Fruit fly (Drosophila melanogaster) whole organism, embryonic: ENCODE results near the gene ana1.

ENCODE experiments used
- Antp ChIP-seq: fragments of 200-800 bp; sonication (Bioruptor generic); optimal IDR thresholded peaks from 3 replicates; lab custom pipeline; 2016; ENCODE audit warnings: missing biosample characterization, missing genetic modification characterization
- Atf3 ChIP-seq: fragments of 200-800 bp; sonication (Bioruptor generic); optimal IDR thresholded peaks from 3 replicates; lab custom pipeline; 2016; ENCODE audit warnings: missing biosample characterization, missing genetic modification characterization
- BEAF-32 ChIP-seq: fragments of 200-800 bp; sonication (Bioruptor generic); optimal IDR thresholded peaks from 3 replicates; lab custom pipeline; 2017; ENCODE audit warnings: missing biosample characterization, missing genetic modification characterization, mild to moderate bottlenecking, moderate library complexity, missing genetic modification reagents
- CG11398 ChIP-seq: fragments of 200-800 bp; sonication (Bioruptor generic); optimal IDR thresholded peaks from 2 replicates; lab custom pipeline; 2016; ENCODE audit warnings: missing biosample characterization, missing genetic modification characterization
- CG11696 ChIP-seq: fragments of 200-800 bp; sonication (Bioruptor generic); IDR thresholded peaks from 2 replicates; pipeline ENCODE4 v1.3.6; 2022; ENCODE audit warnings: missing biosample characterization, missing genetic modification characterization
- CG12104 ChIP-seq: fragments of 200-800 bp; sonication (Bioruptor generic); optimal IDR thresholded peaks from 3 replicates; lab custom pipeline; 2016; ENCODE audit warnings: missing biosample characterization, missing genetic modification characterization
- CG12219 ChIP-seq: fragments of 200-800 bp; sonication (Bioruptor generic); optimal IDR thresholded peaks from 3 replicates; lab custom pipeline; 2018; ENCODE audit warnings: missing biosample characterization, mild to moderate bottlenecking, missing genetic modification characterization
- CG13424 ChIP-seq: fragments of 200-800 bp; sonication (Bioruptor generic); optimal IDR thresholded peaks from 2 replicates; lab custom pipeline; 2019; ENCODE audit warnings: missing biosample characterization, mild to moderate bottlenecking, missing genetic modification characterization, moderate library complexity
- CG16779 ChIP-seq: fragments of 200-800 bp; sonication (Bioruptor generic); IDR thresholded peaks from 2 replicates; pipeline ENCODE4 v1.3.6; 2022; ENCODE audit warnings: missing biosample characterization, missing genetic modification characterization
- CG16863 ChIP-seq: fragments of 200-800 bp; sonication (Bioruptor generic); optimal IDR thresholded peaks from 3 replicates; lab custom pipeline; 2016; ENCODE audit warnings: missing biosample characterization, missing genetic modification characterization
- CG18619 ChIP-seq: fragments of 200-800 bp; sonication (Bioruptor generic); optimal IDR thresholded peaks from 3 replicates; lab custom pipeline; 2017; ENCODE audit warnings: missing biosample characterization, mild to moderate bottlenecking, missing genetic modification characterization
- CG2889 ChIP-seq: fragments of 200-800 bp; sonication (Bioruptor generic); IDR thresholded peaks from 3 replicates; pipeline ENCODE4 v1.3.6; 2022; ENCODE audit warnings: missing biosample characterization, missing genetic modification characterization
- CG31365 ChIP-seq: fragments of 200-800 bp; sonication (Bioruptor generic); optimal IDR thresholded peaks from 2 replicates; lab custom pipeline; 2018; ENCODE audit warnings: missing biosample characterization, mild to moderate bottlenecking, missing genetic modification characterization
- CG32767 ChIP-seq: fragments of 200-800 bp; sonication (Bioruptor generic); IDR thresholded peaks from 2 replicates; pipeline ENCODE4 v1.3.6; 2022; ENCODE audit warnings: missing biosample characterization, missing genetic modification characterization
- CG32772 ChIP-seq: fragments of 200-800 bp; sonication (Bioruptor generic); IDR thresholded peaks from 2 replicates; pipeline ENCODE4 v1.3.6; 2022; ENCODE audit warnings: missing biosample characterization, missing genetic modification characterization
- CG4282 ChIP-seq: fragments of 200-800 bp; sonication (Bioruptor generic); optimal IDR thresholded peaks from 2 replicates; lab custom pipeline; 2016; ENCODE audit warnings: missing biosample characterization, missing genetic modification characterization
- CG6272 ChIP-seq: fragments of 200-800 bp; sonication (Bioruptor generic); IDR thresholded peaks from 2 replicates; pipeline ENCODE4 v1.3.6; 2022; ENCODE audit warnings: missing biosample characterization, missing genetic modification characterization
- CG7745 ChIP-seq: fragments of 200-800 bp; sonication (Bioruptor generic); optimal IDR thresholded peaks from 2 replicates; lab custom pipeline; 2018; ENCODE audit warnings: missing biosample characterization, mild to moderate bottlenecking, missing genetic modification characterization, moderate library complexity
- CG7928 ChIP-seq: fragments of 200-800 bp; sonication (Bioruptor generic); optimal IDR thresholded peaks from 2 replicates; lab custom pipeline; 2017; ENCODE audit warnings: missing biosample characterization, mild to moderate bottlenecking, missing genetic modification characterization
- CG8944 ChIP-seq: fragments of 200-800 bp; sonication (Bioruptor generic); optimal IDR thresholded peaks from 3 replicates; lab custom pipeline; 2016; ENCODE audit warnings: missing biosample characterization, missing genetic modification characterization
- CG9437 ChIP-seq: fragments of 200-800 bp; sonication (Bioruptor generic); optimal IDR thresholded peaks from 2 replicates; lab custom pipeline; 2018; ENCODE audit warnings: missing biosample characterization, mild to moderate bottlenecking, missing genetic modification characterization
- CG9932 ChIP-seq: fragments of 200-800 bp; sonication (Bioruptor generic); IDR thresholded peaks from 2 replicates; pipeline ENCODE4 v1.3.6; 2022; ENCODE audit warnings: missing biosample characterization, missing genetic modification characterization
- D ChIP-seq, 2 experiments: fragments of 200-800 bp in 1 of 2; fragments of >200 bp in 1 of 2; sonication (Bioruptor generic) in 1 of 2; optimal IDR thresholded peaks; 2 replicates in 1 of 2; 3 replicates in 1 of 2; lab custom pipeline; 2017; ENCODE audit warnings: mild to moderate bottlenecking in 1 of 2, missing biosample characterization in 1 of 2, missing genetic modification characterization in 1 of 2, missing genetic modification reagents in 1 of 2
- Dip2 ChIP-seq: fragments of 200-800 bp; sonication (Bioruptor generic); IDR thresholded peaks from 2 replicates; pipeline ENCODE4 v1.3.6; 2022; ENCODE audit warnings: missing biosample characterization, missing genetic modification characterization
- Dref ChIP-seq: fragments of 200-800 bp; sonication (Bioruptor generic); IDR thresholded peaks from 2 replicates; pipeline ENCODE4 v1.3.6; 2022; ENCODE audit warnings: missing biosample characterization, missing genetic modification characterization
- Gug ChIP-seq: fragments of 200-800 bp; sonication (Bioruptor generic); IDR thresholded peaks from 4 replicates; pipeline ENCODE4 v1.3.6; 2022; ENCODE audit warnings: missing biosample characterization, missing genetic modification characterization
- H2.0 ChIP-seq: fragments of 200-800 bp; sonication (Bioruptor generic); IDR thresholded peaks from 2 replicates; pipeline ENCODE4 v1.3.6; 2022; ENCODE audit warnings: missing biosample characterization, missing genetic modification characterization
- Hsf ChIP-seq: fragments of 200-800 bp; sonication (Bioruptor generic); optimal IDR thresholded peaks from 3 replicates; lab custom pipeline; 2016; ENCODE audit warnings: missing biosample characterization, missing genetic modification characterization
- Lim3 ChIP-seq: fragments of 200-800 bp; sonication (Bioruptor generic); IDR thresholded peaks from 2 replicates; pipeline ENCODE4 v1.3.6; 2022; ENCODE audit warnings: missing biosample characterization, missing genetic modification characterization
- MTF-1 ChIP-seq: fragments of 200-800 bp; sonication (Bioruptor generic); optimal IDR thresholded peaks from 2 replicates; lab custom pipeline; 2018; ENCODE audit warnings: missing biosample characterization, mild to moderate bottlenecking, missing genetic modification characterization, borderline replicate concordance
- Max ChIP-seq: fragments of 200-800 bp; sonication (Bioruptor generic); optimal IDR thresholded peaks from 2 replicates; lab custom pipeline; 2016; ENCODE audit warnings: missing biosample characterization, mild to moderate bottlenecking, missing genetic modification characterization
- Mes4 ChIP-seq: fragments of 200-800 bp; sonication (Bioruptor generic); optimal IDR thresholded peaks from 2 replicates; lab custom pipeline; 2016; ENCODE audit warnings: missing biosample characterization, missing genetic modification characterization
- Mrtf ChIP-seq: fragments of 200-800 bp; sonication (Bioruptor generic); IDR thresholded peaks from 3 replicates; pipeline ENCODE4 v1.3.6; 2022; ENCODE audit warnings: missing biosample characterization, missing genetic modification characterization
- NFAT ChIP-seq: fragments of 200-800 bp; sonication (Bioruptor generic); IDR thresholded peaks from 2 replicates; pipeline ENCODE4 v1.3.6; 2022; ENCODE audit warnings: missing biosample characterization, missing genetic modification characterization
- NK7.1 ChIP-seq: fragments of 200-800 bp; sonication (Bioruptor generic); optimal IDR thresholded peaks from 3 replicates; lab custom pipeline; 2016; ENCODE audit warnings: missing biosample characterization, missing genetic modification characterization
- Nf-YB ChIP-seq: fragments of 200-800 bp; sonication (Bioruptor generic); optimal IDR thresholded peaks from 3 replicates; lab custom pipeline; 2019; ENCODE audit warnings: missing biosample characterization, mild to moderate bottlenecking, missing genetic modification characterization, moderate library complexity
- Oli ChIP-seq: fragments of 200-800 bp; sonication (Bioruptor generic); optimal IDR thresholded peaks from 2 replicates; lab custom pipeline; 2018; ENCODE audit warnings: missing biosample characterization, mild to moderate bottlenecking, missing genetic modification characterization, moderate library complexity
- Optix ChIP-seq: fragments of 200-800 bp; sonication (Bioruptor generic); IDR thresholded peaks from 3 replicates; pipeline ENCODE4 v1.3.6; 2022; ENCODE audit warnings: missing biosample characterization, missing genetic modification characterization
- aop ChIP-seq: fragments of 200-800 bp; sonication (Bioruptor generic); IDR thresholded peaks from 2 replicates; pipeline ENCODE4 v1.3.6; 2022; ENCODE audit warnings: missing biosample characterization, missing genetic modification characterization
- ara ChIP-seq: fragments of 200-800 bp; sonication (Bioruptor generic); IDR thresholded peaks from 2 replicates; pipeline ENCODE4 v1.3.6; 2022; ENCODE audit warnings: missing biosample characterization, missing genetic modification characterization
- bbx ChIP-seq: fragments of 200-800 bp; sonication (Bioruptor generic); IDR thresholded peaks from 2 replicates; pipeline ENCODE4 v1.3.6; 2022; ENCODE audit warnings: missing biosample characterization, missing genetic modification characterization; ENCODE audit not compliant: partially characterized antibody
- bigmax ChIP-seq: fragments of 200-800 bp; sonication (Bioruptor generic); optimal IDR thresholded peaks from 2 replicates; lab custom pipeline; 2018; ENCODE audit warnings: missing biosample characterization, mild to moderate bottlenecking, missing genetic modification characterization
- crol ChIP-seq: fragments of 200-800 bp; sonication (Bioruptor generic); IDR thresholded peaks from 2 replicates; pipeline ENCODE4 v1.3.6; 2022; ENCODE audit warnings: missing biosample characterization, missing genetic modification characterization
- danr ChIP-seq: fragments of 200-800 bp; sonication (Bioruptor generic); IDR thresholded peaks from 2 replicates; pipeline ENCODE4 v1.3.6; 2022; ENCODE audit warnings: missing biosample characterization, missing genetic modification characterization
- fd3F ChIP-seq: fragments of 200-800 bp; sonication (Bioruptor generic); optimal IDR thresholded peaks from 2 replicates; lab custom pipeline; 2018; ENCODE audit warnings: missing biosample characterization, mild to moderate bottlenecking, missing genetic modification characterization, moderate library complexity
- fd96Cb ChIP-seq: fragments of 200-800 bp; sonication (Bioruptor generic); optimal IDR thresholded peaks from 2 replicates; lab custom pipeline; 2018; ENCODE audit warnings: missing biosample characterization, mild to moderate bottlenecking, missing genetic modification characterization, moderate library complexity
- maf-S ChIP-seq: fragments of 200-800 bp; sonication (Bioruptor generic); optimal IDR thresholded peaks from 2 replicates; lab custom pipeline; 2016; ENCODE audit warnings: missing biosample characterization, missing genetic modification characterization
- psq ChIP-seq: fragments of 200-800 bp; sonication (Bioruptor generic); optimal IDR thresholded peaks from 2 replicates; lab custom pipeline; 2017; ENCODE audit warnings: missing biosample characterization, missing genetic modification characterization
- rib ChIP-seq: fragments of 200-800 bp; sonication (Bioruptor generic); IDR thresholded peaks from 2 replicates; pipeline ENCODE4 v1.3.6; 2022; ENCODE audit warnings: missing biosample characterization, missing genetic modification characterization
- unpg ChIP-seq: fragments of 200-800 bp; sonication (Bioruptor generic); optimal IDR thresholded peaks from 3 replicates; lab custom pipeline; 2018; ENCODE audit warnings: missing biosample characterization, mild to moderate bottlenecking, missing genetic modification characterization, moderate library complexity

The ana1 gene

DNA sequence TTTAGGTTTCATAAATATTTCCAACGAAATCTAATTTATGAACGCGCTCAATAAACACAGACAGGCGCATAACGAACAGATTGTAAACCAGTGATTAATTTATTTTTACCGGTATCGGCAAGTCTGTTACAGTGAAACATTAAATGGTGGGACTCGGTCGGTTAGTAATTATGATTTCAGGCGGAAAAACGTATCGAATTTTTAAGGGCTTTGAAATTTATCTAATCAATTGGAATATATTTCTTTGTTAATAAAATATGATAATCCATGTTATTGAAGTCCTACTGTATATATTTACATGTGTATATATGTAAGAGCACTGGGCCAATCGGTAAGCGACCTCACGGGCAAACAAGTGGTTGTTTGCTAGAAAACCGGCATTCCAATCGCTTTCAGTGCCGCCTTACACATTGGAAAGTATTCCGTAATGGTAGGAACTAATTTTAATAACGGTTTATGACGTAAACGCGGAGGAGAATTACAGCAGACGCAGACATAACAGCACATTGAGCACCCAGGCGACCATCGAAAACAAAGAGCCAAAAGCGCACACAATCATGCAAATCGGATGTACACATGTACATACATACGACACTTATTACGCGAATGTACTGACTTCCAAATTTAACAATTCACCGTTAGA, 12.8 kb downstream of the ana1 start (continued):
- TF ChIP-seq Optix (peak; percentile 84), crol (peak; percentile 56), CG16863 (GFP tag; lab: Kevin White, UChicago) (peak; percentile 80), Dip2 (GFP tag; lab: Robert Waterston, UW) (no peak), psq (peak; percentile 76), CG11398 (GFP tag; lab: Kevin White, UChicago) (peak; percentile 75), aop (GFP tag; lab: Robert Waterston, UW) (peak; percentile 85), NK7.1 (GFP tag; lab: Kevin White, UChicago) (peak; percentile 50), Nf-YB (GFP tag; lab: Kevin White, UChicago) (peak; percentile 85), ara (GFP tag; lab: Robert Waterston, UW) (peak; percentile 86), D (optimal IDR thresholded peaks at IDR 0.05; lab: Kevin White, UChicago) (no peak), D (GFP tag; optimal IDR thresholded peaks at IDR 0.05; lab: Kevin White, UChicago) (peak; percentile 46), Antp (GFP tag; lab: Kevin White, UChicago) (peak; percentile 66), Max (GFP tag; lab: Kevin White, UChicago) (peak; percentile 84), Hsf (peak; percentile 95), CG32772 (GFP tag; lab: Robert Waterston, UW) (peak; percentile 93), CG31365 (tag; lab: Kevin White, UChicago) (peak; percentile 46), CG4282 (GFP tag; lab: Kevin White, UChicago) (peak; percentile 55), CG16779 (GFP tag; lab: Robert Waterston, UW) (peak; percentile 95), danr (GFP tag; lab: Robert Waterston, UW) (peak; percentile 85), rib (GFP tag; lab: Robert Waterston, UW) (peak; percentile 96), Mes4 (peak; percentile 71), maf-S (peak; percentile 71), Dref (GFP tag; lab: Robert Waterston, UW) (peak; percentile 35), CG9437 (GFP tag; lab: Kevin White, UChicago) (peak; percentile 87), NFAT (GFP tag; lab: Robert Waterston, UW) (peak; percentile 98), CG2889 (GFP tag; lab: Robert Waterston, UW) (peak; percentile 91), MTF-1 (peak; percentile 31), bbx (GFP tag; lab: Robert Waterston, UW) (no peak), unpg (GFP tag; lab: Kevin White, UChicago) (peak; percentile 93), CG32767 (GFP tag; lab: Robert Waterston, UW) (peak; percentile 92), Mrtf (GFP tag; lab: Robert Waterston, UW) (peak; percentile 97), CG9932 (GFP tag; lab: Robert Waterston, UW) (peak; percentile 97), CG7928 (GFP tag; lab: Kevin White, UChicago) (peak; percentile 63), CG11696 (GFP tag; lab: Robert Waterston, UW) (peak; percentile 90), CG12219 (peak; percentile 93), Oli (peak; percentile 95), Atf3 (GFP tag; lab: Kevin White, UChicago) (peak; percentile 77), CG13424 (tag; lab: Kevin White, UChicago) (peak; percentile 96), bigmax (GFP tag; lab: Kevin White, UChicago) (no peak), CG18619 (GFP tag; lab: Kevin White, UChicago) (peak; percentile 91), Lim3 (GFP tag; lab: Robert Waterston, UW) (peak; percentile 80), H2.0 (GFP tag; lab: Robert Waterston, UW) (peak; percentile 96), BEAF-32 (GFP tag; lab: Kevin White, UChicago) (peak; percentile 2), fd96Cb (tag; lab: Kevin White, UChicago) (peak; percentile 76), CG12104 (GFP tag; lab: Kevin White, UChicago) (peak; percentile 92), Gug (GFP tag; lab: Robert Waterston, UW) (peak; percentile 95), CG8944 (peak; percentile 71), CG6272 (GFP tag; lab: Robert Waterston, UW) (peak; percentile 88), CG7745 (tag; lab: Kevin White, UChicago) (no peak), fd3F (GFP tag; lab: Kevin White, UChicago) (peak; percentile 97)
